Fruit fly (Drosophila melanogaster): ENCODE data around the gene CG43725.
A peak's percentile ranks its signal among the peaks of the same experiment; 100 is the strongest.

Gene CG43725

dm6 chr2L:11123499-11123898 is 48.2 kb downstream of the CG43725 start, which contains the start of the genes Csl4 and Nup160 (continued):
- TF ChIP-seq Fer2 (tag; optimal IDR thresholded peaks at IDR 0.05), result peak; percentile 57
- no peak for TF ChIP-seq CG6765 (GFP tag; optimal IDR thresholded peaks at IDR 0.05)
- TF ChIP-seq Dad (GFP tag; optimal IDR thresholded peaks at IDR 0.05), result peak; percentile 79
- TF ChIP-seq dm (GFP tag; optimal IDR thresholded peaks at IDR 0.05), result peak; percentile 93
- peak; percentile 86 for TF ChIP-seq Dbx (GFP tag; IDR thresholded peaks at IDR 0.05)
- TF ChIP-seq Atf-2 (GFP tag; optimal IDR thresholded peaks at IDR 0.05), result peak; percentile 67
- TF ChIP-seq Bgb (GFP tag; IDR thresholded peaks at IDR 0.05; ENCODE audit: partially characterized antibody), result no peak; the same call in 1 of the 2 replicates
- TF ChIP-seq CG11085 (GFP tag; IDR thresholded peaks at IDR 0.05), result peak; percentile 48
- TF ChIP-seq CG17361 (GFP tag; IDR thresholded peaks at IDR 0.05), result no peak
- TF ChIP-seq pnt (GFP tag; optimal IDR thresholded peaks at IDR 0.05), result peak; percentile 80
- peak; percentile 39 for TF ChIP-seq CG6254 (GFP tag; optimal IDR thresholded peaks at IDR 0.05)
- TF ChIP-seq CG8281 (tag; optimal IDR thresholded peaks at IDR 0.05), result no peak
- TF ChIP-seq nom (GFP tag; optimal IDR thresholded peaks at IDR 0.05), result no peak
- TF ChIP-seq Dfd (GFP tag; optimal IDR thresholded peaks at IDR 0.05), result no peak
- TF ChIP-seq ranshi (GFP tag; IDR thresholded peaks at IDR 0.05), result peak; percentile 65; the same call in 1 of the 2 replicates
- peak; percentile 79 for TF ChIP-seq eyg (GFP tag; optimal IDR thresholded peaks at IDR 0.05)
- no peak for TF ChIP-seq CG12219 (GFP tag; optimal IDR thresholded peaks at IDR 0.05)
- TF ChIP-seq CG15514 (GFP tag; optimal IDR thresholded peaks at IDR 0.05), result peak; percentile 66
- 0 out of 2 replicates have a peak, but pooled peaks have one; percentile 22 for TF ChIP-seq klu (GFP tag; IDR thresholded peaks at IDR 0.05)
- TF ChIP-seq Dek (tag; optimal IDR thresholded peaks at IDR 0.05), result peak; percentile 43
- TF ChIP-seq CG12659 (GFP tag; optimal IDR thresholded peaks at IDR 0.05), result peak; percentile 75
- TF ChIP-seq CG7786 (GFP tag; optimal IDR thresholded peaks at IDR 0.05), result peak; percentile 88
- TF ChIP-seq ham (GFP tag; IDR thresholded peaks at IDR 0.05), result no peak
- peak; percentile 38 for TF ChIP-seq Sry-β (GFP tag; optimal IDR thresholded peaks at IDR 0.05)
- peak; percentile 61 for TF ChIP-seq sisA (GFP tag; IDR thresholded peaks at IDR 0.05)
- no peak for TF ChIP-seq CG2889 (GFP tag; IDR thresholded peaks at IDR 0.05)
- peak; percentile 71 for TF ChIP-seq p53 (GFP tag; optimal IDR thresholded peaks at IDR 0.05)
- TF ChIP-seq dan (GFP tag; IDR thresholded peaks at IDR 0.05), result no peak
- peak; percentile 10 for TF ChIP-seq CG10431 (GFP tag; optimal IDR thresholded peaks at IDR 0.05)
- peak; percentile 53; the same call in 1 of the 2 replicates for TF ChIP-seq H2.0 (GFP tag; IDR thresholded peaks at IDR 0.05)
- TF ChIP-seq CG6654 (GFP tag; optimal IDR thresholded peaks at IDR 0.05), result no peak
- peak; percentile 70 for TF ChIP-seq lmd (GFP tag; IDR thresholded peaks at IDR 0.05)
- peak; percentile 79 for TF ChIP-seq slp2 (GFP tag; optimal IDR thresholded peaks at IDR 0.05)
- TF ChIP-seq crp (GFP tag; optimal IDR thresholded peaks at IDR 0.05), result peak in 1 of 2 experiments; percentile 49
- peak; percentile 52 for TF ChIP-seq CG12299 (tag; optimal IDR thresholded peaks at IDR 0.05)
- peak; percentile 6 for TF ChIP-seq CG3838 (GFP tag; optimal IDR thresholded peaks at IDR 0.05)
- TF ChIP-seq CG6813 (GFP tag; optimal IDR thresholded peaks at IDR 0.05), result no peak
- no peak for TF ChIP-seq CG14965 (GFP tag; optimal IDR thresholded peaks at IDR 0.05; ENCODE audit: borderline replicate concordance)
- TF ChIP-seq Hmx (GFP tag; optimal IDR thresholded peaks at IDR 0.05), result peak; percentile 46
- TF ChIP-seq CG11560 (tag; IDR thresholded peaks at IDR 0.05), result no peak
- TF ChIP-seq CG4854 (GFP tag; optimal IDR thresholded peaks at IDR 0.05), result peak; percentile 71
- TF ChIP-seq fd96Cb (tag; optimal IDR thresholded peaks at IDR 0.05), result peak; percentile 44
- peak; percentile 73 for TF ChIP-seq CG18764 (GFP tag; optimal IDR thresholded peaks at IDR 0.05)
- TF ChIP-seq repo (GFP tag; optimal IDR thresholded peaks at IDR 0.05), result peak; percentile 30
- TF ChIP-seq HLHmδ (GFP tag; optimal IDR thresholded peaks at IDR 0.05), result no peak
- TF ChIP-seq CG11247 (GFP tag; IDR thresholded peaks at IDR 0.05), result peak; percentile 72
- peak; percentile 66; the same call in 2 of the 4 replicates for TF ChIP-seq Gug (GFP tag; IDR thresholded peaks at IDR 0.05)
- TF ChIP-seq Xrp1 (GFP tag; IDR thresholded peaks at IDR 0.05), result peak; percentile 83
- TF ChIP-seq TFAM (GFP tag; optimal IDR thresholded peaks at IDR 0.05), result no peak
- peak; percentile 71 for TF ChIP-seq Drgx (GFP tag; IDR thresholded peaks at IDR 0.05)
- TF ChIP-seq Med (GFP tag), result peak; percentile 98
